Fruit fly (Drosophila melanogaster) whole organism, embryonic: ENCODE data around the gene sau.
A peak's percentile ranks its signal among the peaks of the same experiment; 100 is the strongest.

Source experiments
- Adf1 ChIP-seq: fragments of 200-800 bp; sonication (Bioruptor generic); IDR thresholded peaks from 2 replicates; pipeline ENCODE4 v1.3.6; 2022; ENCODE audit warnings: missing biosample characterization, missing genetic modification characterization
- B-H1 ChIP-seq: fragments of 200-800 bp; sonication (Bioruptor generic); IDR thresholded peaks from 3 replicates; pipeline ENCODE4 v1.3.6; 2022; ENCODE audit warnings: missing biosample characterization, missing genetic modification characterization
- Bgb ChIP-seq: fragments of 200-800 bp; sonication (Bioruptor generic); IDR thresholded peaks from 2 replicates; pipeline ENCODE4 v1.3.6; 2022; ENCODE audit warnings: missing biosample characterization, missing genetic modification characterization; ENCODE audit not compliant: partially characterized antibody
- CG10147 ChIP-seq: fragments of 200-800 bp; sonication (Bioruptor generic); optimal IDR thresholded peaks from 2 replicates; lab custom pipeline; 2019; ENCODE audit warnings: missing biosample characterization, mild to moderate bottlenecking, missing genetic modification characterization, moderate library complexity
- CG10267 ChIP-seq: fragments of 200-800 bp; sonication (Bioruptor generic); optimal IDR thresholded peaks from 2 replicates; lab custom pipeline; 2018; ENCODE audit warnings: missing biosample characterization, mild to moderate bottlenecking, missing genetic modification characterization, moderate library complexity
- CG11093 ChIP-seq: fragments of 200-800 bp; sonication (Bioruptor generic); IDR thresholded peaks from 3 replicates; pipeline ENCODE4 v1.3.6; 2022; ENCODE audit warnings: missing biosample characterization, missing genetic modification characterization
- CG12104 ChIP-seq: fragments of 200-800 bp; sonication (Bioruptor generic); optimal IDR thresholded peaks from 3 replicates; lab custom pipeline; 2016; ENCODE audit warnings: missing biosample characterization, missing genetic modification characterization
- CG12155 ChIP-seq: fragments of 200-800 bp; sonication (Bioruptor generic); optimal IDR thresholded peaks from 3 replicates; lab custom pipeline; 2016; ENCODE audit warnings: missing biosample characterization, missing genetic modification characterization
- CG14050 ChIP-seq: fragments of 200-800 bp; sonication (Bioruptor generic); IDR thresholded peaks from 3 replicates; pipeline ENCODE4 v1.3.6; 2022; ENCODE audit warnings: missing biosample characterization, missing genetic modification characterization
- CG15073 ChIP-seq: fragments of 200-800 bp; sonication (Bioruptor generic); optimal IDR thresholded peaks from 2 replicates; lab custom pipeline; 2016; ENCODE audit warnings: missing biosample characterization, missing genetic modification characterization
- CG1529 ChIP-seq: fragments of 200-800 bp; sonication (Bioruptor generic); optimal IDR thresholded peaks from 3 replicates; lab custom pipeline; 2018; ENCODE audit warnings: missing biosample characterization, missing genetic modification characterization
- CG15514 ChIP-seq: fragments of 200-800 bp; sonication (Bioruptor generic); optimal IDR thresholded peaks from 3 replicates; lab custom pipeline; 2017; ENCODE audit warnings: missing biosample characterization, missing genetic modification characterization, mild to moderate bottlenecking, moderate library complexity, missing genetic modification reagents
- CG1603 ChIP-seq: fragments of 200-800 bp; sonication (Bioruptor generic); optimal IDR thresholded peaks from 2 replicates; lab custom pipeline; 2019; ENCODE audit warnings: missing biosample characterization, mild to moderate bottlenecking, missing genetic modification characterization, moderate library complexity
- CG32532 ChIP-seq: fragments of 200-800 bp; sonication (Bioruptor generic); IDR thresholded peaks from 2 replicates; pipeline ENCODE4 v1.3.6; 2022; ENCODE audit warnings: missing biosample characterization, missing genetic modification characterization
- CG34224 ChIP-seq: fragments of 200-800 bp; sonication (Bioruptor generic); IDR thresholded peaks from 3 replicates; pipeline ENCODE4 v1.3.6; 2022; ENCODE audit warnings: missing biosample characterization, missing genetic modification characterization; ENCODE audit not compliant: partially characterized antibody
- CG4424 ChIP-seq: fragments of 200-800 bp; sonication (Bioruptor generic); optimal IDR thresholded peaks from 3 replicates; lab custom pipeline; 2016; ENCODE audit warnings: missing biosample characterization, missing genetic modification characterization
- CG4617 ChIP-seq: fragments of 200-800 bp; sonication (Bioruptor generic); optimal IDR thresholded peaks from 3 replicates; lab custom pipeline; 2016; ENCODE audit warnings: missing biosample characterization, missing genetic modification characterization, borderline replicate concordance
- CG5180 ChIP-seq: fragments of 200-800 bp; sonication (Bioruptor generic); optimal IDR thresholded peaks from 3 replicates; lab custom pipeline; 2017; ENCODE audit warnings: missing biosample characterization, missing genetic modification characterization, mild to moderate bottlenecking, moderate library complexity, missing genetic modification reagents
- CG6854 ChIP-seq: fragments of 200-800 bp; sonication (Bioruptor generic); optimal IDR thresholded peaks from 3 replicates; lab custom pipeline; 2017; ENCODE audit warnings: missing biosample characterization, mild to moderate bottlenecking, missing genetic modification characterization
- CG8290 ChIP-seq, 3 experiments: fragments of 200-800 bp; sonication (Bioruptor generic); optimal IDR thresholded peaks; 2 replicates each; lab custom pipeline; 2016 to 2019; ENCODE audit warnings: missing biosample characterization in 3 of 3, missing genetic modification characterization in 3 of 3, mild to moderate bottlenecking in 2 of 3, moderate library complexity in 1 of 3
- CG8924 ChIP-seq: fragments of 200-800 bp; optimal IDR thresholded peaks from 3 replicates; lab custom pipeline; 2019; ENCODE audit warnings: missing biosample characterization, mild to moderate bottlenecking, missing genetic modification characterization, moderate library complexity
- CG9215 ChIP-seq: fragments of 200-800 bp; sonication (Bioruptor generic); IDR thresholded peaks from 2 replicates; pipeline ENCODE4 v1.3.6; 2022; ENCODE audit warnings: missing biosample characterization, missing genetic modification characterization
- Doc2 ChIP-seq: fragments of 200-800 bp; sonication (Bioruptor generic); IDR thresholded peaks from 2 replicates; pipeline ENCODE4 v1.3.6; 2022; ENCODE audit warnings: missing biosample characterization, missing genetic modification characterization
- Hsf ChIP-seq: fragments of 200-800 bp; sonication (Bioruptor generic); optimal IDR thresholded peaks from 3 replicates; lab custom pipeline; 2016; ENCODE audit warnings: missing biosample characterization, missing genetic modification characterization
- Mes4 ChIP-seq: fragments of 200-800 bp; sonication (Bioruptor generic); optimal IDR thresholded peaks from 2 replicates; lab custom pipeline; 2016; ENCODE audit warnings: missing biosample characterization, missing genetic modification characterization
- Myb ChIP-seq: fragments of 200-800 bp; sonication (Bioruptor generic); optimal IDR thresholded peaks from 2 replicates; lab custom pipeline; 2016; ENCODE audit warnings: missing biosample characterization, missing genetic modification characterization
- Opbp ChIP-seq: fragments of 200-800 bp; sonication (Bioruptor generic); IDR thresholded peaks from 3 replicates; pipeline ENCODE4 v1.3.6; 2022; ENCODE audit warnings: missing biosample characterization, missing genetic modification characterization; ENCODE audit not compliant: partially characterized antibody
- Pdp1 ChIP-seq, 2 experiments: fragments of 200-800 bp; sonication (Bioruptor generic); optimal IDR thresholded peaks; 3 replicates each; lab custom pipeline; 2016; ENCODE audit warnings: missing biosample characterization in 2 of 2, missing genetic modification characterization in 2 of 2, mild to moderate bottlenecking in 1 of 2, moderate library complexity in 1 of 2
- ac ChIP-seq: fragments of 200-800 bp; sonication (Bioruptor generic); optimal IDR thresholded peaks from 3 replicates; lab custom pipeline; 2017; ENCODE audit warnings: missing biosample characterization, mild to moderate bottlenecking, missing genetic modification characterization
- amos ChIP-seq: fragments of 200-800 bp; sonication (Bioruptor generic); IDR thresholded peaks from 2 replicates; pipeline ENCODE4 v1.3.6; 2022; ENCODE audit warnings: missing biosample characterization, missing genetic modification characterization; ENCODE audit not compliant: partially characterized antibody
- bigmax ChIP-seq: fragments of 200-800 bp; sonication (Bioruptor generic); optimal IDR thresholded peaks from 2 replicates; lab custom pipeline; 2018; ENCODE audit warnings: missing biosample characterization, mild to moderate bottlenecking, missing genetic modification characterization
- crol ChIP-seq: fragments of 200-800 bp; sonication (Bioruptor generic); IDR thresholded peaks from 2 replicates; pipeline ENCODE4 v1.3.6; 2022; ENCODE audit warnings: missing biosample characterization, missing genetic modification characterization
- crp ChIP-seq, 2 experiments: fragments of 200-800 bp; sonication (Bioruptor generic); optimal IDR thresholded peaks; 2 replicates in 1 of 2; 3 replicates in 1 of 2; lab custom pipeline; 2017; ENCODE audit warnings: missing biosample characterization in 2 of 2, missing genetic modification characterization in 2 of 2, mild to moderate bottlenecking in 1 of 2, moderate library complexity in 1 of 2
- dimm ChIP-seq: fragments of 200-800 bp; sonication (Bioruptor generic); IDR thresholded peaks from 2 replicates; pipeline ENCODE4 v1.3.6; 2022; ENCODE audit warnings: missing biosample characterization, missing genetic modification characterization
- dm ChIP-seq: fragments of 200-800 bp; sonication (Bioruptor generic); optimal IDR thresholded peaks from 3 replicates; lab custom pipeline; 2016; ENCODE audit warnings: missing biosample characterization, missing genetic modification characterization
- fd3F ChIP-seq: fragments of 200-800 bp; sonication (Bioruptor generic); optimal IDR thresholded peaks from 2 replicates; lab custom pipeline; 2018; ENCODE audit warnings: missing biosample characterization, mild to moderate bottlenecking, missing genetic modification characterization, moderate library complexity
- fd64A ChIP-seq: fragments of 200-800 bp; sonication (Bioruptor generic); optimal IDR thresholded peaks from 3 replicates; lab custom pipeline; 2018; ENCODE audit warnings: missing biosample characterization, mild to moderate bottlenecking, missing genetic modification characterization
- gce ChIP-seq: fragments of 200-800 bp; sonication (Bioruptor generic); IDR thresholded peaks from 3 replicates; pipeline ENCODE4 v1.3.6; 2022; ENCODE audit warnings: missing biosample characterization, missing genetic modification characterization
- gsb ChIP-seq: fragments of 200-800 bp; sonication (Bioruptor generic); IDR thresholded peaks from 2 replicates; pipeline ENCODE4 v1.3.6; 2022; ENCODE audit warnings: missing biosample characterization, missing genetic modification characterization
- mam ChIP-seq: fragments of 200-800 bp; sonication (Bioruptor generic); optimal IDR thresholded peaks from 3 replicates; lab custom pipeline; 2016; ENCODE audit warnings: missing biosample characterization, missing genetic modification characterization
- pan ChIP-seq, 4 experiments: fragments of >200 bp in 3 of 4; fragments of 200-800 bp in 1 of 4; sonication (Bioruptor generic) in 1 of 4; optimal IDR thresholded peaks in 3 of 4; IDR thresholded peaks in 1 of 4; 2 replicates each; pipeline versions ENCODE4 v1.3.6 to Lab custom; 2017 to 2022; ENCODE audit warnings: missing biosample characterization in 2 of 4, missing genetic modification characterization in 2 of 4, mixed read lengths in 1 of 4
- peb ChIP-seq: fragments of 200-800 bp; sonication (Bioruptor generic); IDR thresholded peaks from 2 replicates; pipeline ENCODE4 v1.3.6; 2022; ENCODE audit warnings: missing biosample characterization, missing genetic modification characterization
- pita ChIP-seq: fragments of 200-800 bp; sonication (Bioruptor generic); optimal IDR thresholded peaks from 2 replicates; lab custom pipeline; 2017; ENCODE audit warnings: missing biosample characterization, mild to moderate bottlenecking, missing genetic modification characterization
- pum ChIP-seq: fragments of 200-800 bp; sonication (Bioruptor generic); optimal IDR thresholded peaks from 2 replicates; lab custom pipeline; 2016; ENCODE audit warnings: missing biosample characterization, missing genetic modification characterization
- ranshi ChIP-seq: fragments of 200-800 bp; sonication (Bioruptor generic); IDR thresholded peaks from 2 replicates; pipeline ENCODE4 v1.3.6; 2022; ENCODE audit warnings: missing biosample characterization, missing genetic modification characterization
- schlank ChIP-seq: fragments of 200-800 bp; sonication (Bioruptor generic); optimal IDR thresholded peaks from 2 replicates; lab custom pipeline; 2018; ENCODE audit warnings: missing biosample characterization, mild to moderate bottlenecking, missing genetic modification characterization
- so ChIP-seq: fragments of 200-800 bp; sonication (Bioruptor generic); IDR thresholded peaks from 3 replicates; pipeline ENCODE4 v1.3.6; 2022; ENCODE audit warnings: missing biosample characterization, missing genetic modification characterization
- sob ChIP-seq: fragments of 200-800 bp; sonication (Bioruptor generic); IDR thresholded peaks from 2 replicates; pipeline ENCODE4 v1.3.6; 2022; ENCODE audit warnings: missing biosample characterization, missing genetic modification characterization

The sau gene

DNA sequence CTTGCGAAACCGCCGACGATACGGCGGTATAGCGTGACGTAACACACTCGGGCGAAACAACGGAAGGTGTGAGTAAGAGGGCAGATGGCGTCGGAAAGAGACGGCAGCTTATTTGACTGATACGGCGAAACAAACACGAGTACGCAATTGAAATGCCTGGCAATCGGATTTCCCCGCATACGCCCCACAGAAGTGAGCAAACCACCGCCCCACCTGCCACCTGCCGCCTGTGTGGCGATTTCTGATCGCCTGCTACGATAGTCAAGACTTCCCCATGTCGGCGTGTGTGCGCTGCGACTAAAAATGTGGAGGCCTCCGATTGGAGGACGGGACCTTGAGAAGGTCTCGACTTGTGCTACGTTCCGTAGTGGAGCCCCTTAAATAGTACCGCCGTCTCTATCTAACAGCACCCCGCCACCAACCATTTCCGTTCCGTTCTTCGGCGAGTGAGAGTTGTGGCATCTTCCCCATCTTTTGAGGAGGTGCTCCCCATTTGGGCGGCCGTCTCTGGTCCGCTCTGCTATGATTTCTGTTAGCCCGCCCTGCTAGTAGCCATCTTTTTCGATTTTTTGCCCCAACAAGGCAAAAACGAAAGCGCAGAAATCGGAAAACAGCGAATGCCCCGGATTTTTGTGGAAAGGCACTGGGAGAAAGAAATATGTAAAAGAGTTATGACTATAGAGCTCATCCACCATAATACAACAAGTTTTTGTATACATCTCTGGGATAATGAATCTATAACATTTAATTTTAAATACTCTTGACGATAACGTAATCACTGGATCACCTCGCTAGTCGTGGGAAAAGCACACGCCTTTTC is 27.3 kb upstream of the sau start (continued):
- TF ChIP-seq B-H1 (GFP tag; lab: Robert Waterston, UW) (no peak), gce (GFP tag; lab: Robert Waterston, UW) (no peak), crp (GFP tag; optimal IDR thresholded peaks at IDR 0.05; lab: Kevin White, UChicago) (peak in 1 of 2 experiments; percentile 29), dm (GFP tag; lab: Kevin White, UChicago) (peak; percentile 74), mam (GFP tag; lab: Kevin White, UChicago) (peak; percentile 85), CG15514 (GFP tag; lab: Kevin White, UChicago) (peak; percentile 71), sob (no peak), CG12155 (GFP tag; lab: Kevin White, UChicago) (peak; percentile 79), gsb (no peak), CG1529 (GFP tag; lab: Kevin White, UChicago) (peak; percentile 85), pum (GFP tag; lab: Kevin White, UChicago) (peak; percentile 87), Doc2 (GFP tag; lab: Robert Waterston, UW) (no peak), CG8924 (tag; lab: Kevin White, UChicago) (peak; percentile 87), pita (GFP tag; lab: Kevin White, UChicago) (no peak), CG11093 (GFP tag; lab: Robert Waterston, UW) (peak; percentile 84), Myb (GFP tag; lab: Kevin White, UChicago) (peak; percentile 60), CG32532 (GFP tag; lab: Robert Waterston, UW) (no peak), Adf1 (no peak), CG9215 (GFP tag; lab: Robert Waterston, UW) (no peak), CG10147 (GFP tag; lab: Kevin White, UChicago) (peak; percentile 64), CG4617 (peak; percentile 57), schlank (tag; lab: Kevin White, UChicago) (peak; percentile 31), peb (GFP tag; lab: Robert Waterston, UW) (no peak), Hsf (GFP tag; lab: Kevin White, UChicago) (peak; percentile 82), CG8290 (GFP tag; optimal IDR thresholded peaks at IDR 0.05; lab: Kevin White, UChicago) (peak; percentile 45), CG8290 (tag; optimal IDR thresholded peaks at IDR 0.05; lab: Kevin White, UChicago) (peak; percentile 4 to 88), CG4424 (GFP tag; lab: Kevin White, UChicago) (peak; percentile 89), CG15073 (GFP tag; lab: Kevin White, UChicago) (peak; percentile 32), ac (GFP tag; lab: Kevin White, UChicago) (peak; percentile 51), Opbp (GFP tag; lab: Robert Waterston, UW) (no peak), bigmax (GFP tag; lab: Kevin White, UChicago) (no peak), so (no peak), Bgb (GFP tag; lab: Robert Waterston, UW) (no peak), dimm (GFP tag; lab: Robert Waterston, UW) (no peak), CG5180 (peak; percentile 43), Pdp1 (GFP tag; optimal IDR thresholded peaks at IDR 0.05; lab: Kevin White, UChicago) (peak; percentile 91 to 98), fd64A (GFP tag; lab: Kevin White, UChicago) (peak; percentile 74), crol (GFP tag; lab: Robert Waterston, UW) (no peak), CG10267 (peak; percentile 77), CG14050 (GFP tag; lab: Robert Waterston, UW) (no peak), amos (no peak), Mes4 (GFP tag; lab: Kevin White, UChicago) (peak; percentile 85), fd3F (GFP tag; lab: Kevin White, UChicago) (peak; percentile 46), pan (optimal IDR thresholded peaks at IDR 0.05; lab: Kevin White, UChicago) (no peak), pan (GFP tag; optimal IDR thresholded peaks at IDR 0.05 in 1 of 2, IDR thresholded peaks at IDR 0.05 in 1 of 2) (no peak), ranshi (GFP tag; lab: Robert Waterston, UW) (no peak), CG12104 (peak; percentile 65), CG1603 (tag; lab: Kevin White, UChicago) (peak; percentile 95), CG34224 (GFP tag; lab: Robert Waterston, UW) (no peak), CG6854 (GFP tag; lab: Kevin White, UChicago) (peak; percentile 83)
